Fruit fly (Drosophila melanogaster) whole organism, embryonic: ENCODE results near the gene CG34296.
A peak's percentile ranks its signal among the peaks of the same experiment; 100 is the strongest.

Source experiments
- Asciz ChIP-seq: fragments of 200-800 bp; sonication (Bioruptor generic); optimal IDR thresholded peaks from 2 replicates; lab custom pipeline; 2017; ENCODE audit warnings: missing biosample characterization, mild to moderate bottlenecking, missing genetic modification characterization, missing genetic modification reagents
- Bgb ChIP-seq: fragments of 200-800 bp; sonication (Bioruptor generic); IDR thresholded peaks from 2 replicates; pipeline ENCODE4 v1.3.6; 2022; ENCODE audit warnings: missing biosample characterization, missing genetic modification characterization; ENCODE audit not compliant: partially characterized antibody
- CG10209 ChIP-seq: fragments of 200-800 bp; sonication (Bioruptor generic); optimal IDR thresholded peaks from 3 replicates; lab custom pipeline; 2017; ENCODE audit warnings: missing biosample characterization, mild to moderate bottlenecking, missing genetic modification characterization, missing genetic modification reagents
- CG10462 ChIP-seq: fragments of 200-800 bp; sonication (Bioruptor generic); optimal IDR thresholded peaks from 2 replicates; lab custom pipeline; 2016; ENCODE audit warnings: missing biosample characterization, missing genetic modification characterization
- CG11696 ChIP-seq: fragments of 200-800 bp; sonication (Bioruptor generic); IDR thresholded peaks from 2 replicates; pipeline ENCODE4 v1.3.6; 2022; ENCODE audit warnings: missing biosample characterization, missing genetic modification characterization
- CG13123 ChIP-seq: fragments of 200-800 bp; sonication (Bioruptor generic); optimal IDR thresholded peaks from 2 replicates; lab custom pipeline; 2016; ENCODE audit warnings: missing biosample characterization, missing genetic modification characterization
- CG14965 ChIP-seq: fragments of 200-800 bp; sonication (Bioruptor generic); optimal IDR thresholded peaks from 2 replicates; lab custom pipeline; 2016; ENCODE audit warnings: missing biosample characterization, missing genetic modification characterization, borderline replicate concordance
- CG17359 ChIP-seq: fragments of 200-800 bp; sonication (Bioruptor generic); optimal IDR thresholded peaks from 3 replicates; lab custom pipeline; 2018; ENCODE audit warnings: missing biosample characterization, mild to moderate bottlenecking, missing genetic modification characterization, moderate library complexity
- CG30403 ChIP-seq: fragments of 200-800 bp; sonication (Bioruptor generic); optimal IDR thresholded peaks from 3 replicates; lab custom pipeline; 2016; ENCODE audit warnings: missing biosample characterization, missing genetic modification characterization
- CG31365 ChIP-seq: fragments of 200-800 bp; sonication (Bioruptor generic); optimal IDR thresholded peaks from 2 replicates; lab custom pipeline; 2018; ENCODE audit warnings: missing biosample characterization, mild to moderate bottlenecking, missing genetic modification characterization
- CG32532 ChIP-seq: fragments of 200-800 bp; sonication (Bioruptor generic); IDR thresholded peaks from 2 replicates; pipeline ENCODE4 v1.3.6; 2022; ENCODE audit warnings: missing biosample characterization, missing genetic modification characterization
- CG33213 ChIP-seq: fragments of 200-800 bp; sonication (Bioruptor generic); optimal IDR thresholded peaks from 3 replicates; lab custom pipeline; 2016; ENCODE audit warnings: missing biosample characterization, missing genetic modification characterization
- CG3995 ChIP-seq: fragments of 200-800 bp; sonication (Bioruptor generic); optimal IDR thresholded peaks from 3 replicates; lab custom pipeline; 2016; ENCODE audit warnings: missing biosample characterization, missing genetic modification characterization
- CG4328 ChIP-seq: fragments of 200-800 bp; sonication (Bioruptor generic); optimal IDR thresholded peaks from 3 replicates; lab custom pipeline; 2017; ENCODE audit warnings: missing biosample characterization, missing genetic modification reagents, missing genetic modification characterization
- CG4360 ChIP-seq: fragments of 200-800 bp; sonication (Bioruptor generic); IDR thresholded peaks from 2 replicates; pipeline ENCODE4 v1.3.6; 2022; ENCODE audit warnings: missing biosample characterization, missing genetic modification characterization
- CG6765 ChIP-seq: fragments of 200-800 bp; sonication (Bioruptor generic); optimal IDR thresholded peaks from 3 replicates; lab custom pipeline; 2017; ENCODE audit warnings: missing biosample characterization, mild to moderate bottlenecking, missing genetic modification characterization
- CG7786 ChIP-seq: fragments of 200-800 bp; sonication (Bioruptor generic); optimal IDR thresholded peaks from 2 replicates; lab custom pipeline; 2016; ENCODE audit warnings: missing biosample characterization, missing genetic modification characterization
- CG8089 ChIP-seq: fragments of 200-800 bp; sonication (Bioruptor generic); optimal IDR thresholded peaks from 3 replicates; lab custom pipeline; 2016; ENCODE audit warnings: missing biosample characterization, missing genetic modification characterization
- CG9932 ChIP-seq: fragments of 200-800 bp; sonication (Bioruptor generic); IDR thresholded peaks from 2 replicates; pipeline ENCODE4 v1.3.6; 2022; ENCODE audit warnings: missing biosample characterization, missing genetic modification characterization
- Doc2 ChIP-seq: fragments of 200-800 bp; sonication (Bioruptor generic); IDR thresholded peaks from 2 replicates; pipeline ENCODE4 v1.3.6; 2022; ENCODE audit warnings: missing biosample characterization, missing genetic modification characterization
- Ets65A ChIP-seq: fragments of 200-800 bp; sonication (Bioruptor generic); peaks from one replicate; lab custom pipeline; 2016; ENCODE audit warnings: missing biosample characterization, missing genetic modification characterization
- Lpt ChIP-seq: fragments of >200 bp; optimal IDR thresholded peaks from 2 replicates; lab custom pipeline; 2018; ENCODE audit warnings: missing biosample characterization, missing genetic modification characterization
- MBD-R2 ChIP-seq: fragments of 200-800 bp; sonication (Bioruptor generic); IDR thresholded peaks from 2 replicates; pipeline ENCODE4 v1.3.6; 2022; ENCODE audit warnings: missing biosample characterization, missing genetic modification characterization
- Max ChIP-seq: fragments of 200-800 bp; sonication (Bioruptor generic); optimal IDR thresholded peaks from 2 replicates; lab custom pipeline; 2016; ENCODE audit warnings: missing biosample characterization, mild to moderate bottlenecking, missing genetic modification characterization
- Med ChIP-seq: fragments of 200-800 bp; sonication (Bioruptor generic); peaks from one replicate; lab custom pipeline; 2016; ENCODE audit warnings: missing biosample characterization, missing genetic modification characterization, mild to moderate bottlenecking, inconsistent platforms, moderate library complexity
- NFAT ChIP-seq: fragments of 200-800 bp; sonication (Bioruptor generic); IDR thresholded peaks from 2 replicates; pipeline ENCODE4 v1.3.6; 2022; ENCODE audit warnings: missing biosample characterization, missing genetic modification characterization
- Nf-YB ChIP-seq: fragments of 200-800 bp; sonication (Bioruptor generic); optimal IDR thresholded peaks from 3 replicates; lab custom pipeline; 2019; ENCODE audit warnings: missing biosample characterization, mild to moderate bottlenecking, missing genetic modification characterization, moderate library complexity
- Optix ChIP-seq: fragments of 200-800 bp; sonication (Bioruptor generic); IDR thresholded peaks from 3 replicates; pipeline ENCODE4 v1.3.6; 2022; ENCODE audit warnings: missing biosample characterization, missing genetic modification characterization
- Rfx ChIP-seq: fragments of 200-800 bp; sonication (Bioruptor generic); IDR thresholded peaks from 2 replicates; pipeline ENCODE4 v1.3.6; 2022; ENCODE audit warnings: missing biosample characterization, missing genetic modification characterization
- bcd ChIP-seq: fragments of 200-800 bp; sonication (Bioruptor generic); optimal IDR thresholded peaks from 2 replicates; lab custom pipeline; 2017; ENCODE audit warnings: missing biosample characterization, mild to moderate bottlenecking, missing genetic modification characterization
- br ChIP-seq: fragments of >200 bp; optimal IDR thresholded peaks from 2 replicates; lab custom pipeline; 2017
- cad ChIP-seq: fragments of >200 bp; optimal IDR thresholded peaks from 2 replicates; lab custom pipeline; 2017; ENCODE audit warnings: missing biosample characterization, missing genetic modification characterization
- chif ChIP-seq, 2 experiments: fragments of 200-800 bp; sonication (Bioruptor generic); optimal IDR thresholded peaks; 3 replicates each; lab custom pipeline; 2016; ENCODE audit warnings: missing biosample characterization in 2 of 2, missing genetic modification characterization in 2 of 2
- chn ChIP-seq: fragments of 200-800 bp; sonication (Bioruptor generic); optimal IDR thresholded peaks from 2 replicates; lab custom pipeline; 2016; ENCODE audit warnings: missing biosample characterization, missing genetic modification characterization
- crc ChIP-seq: fragments of 200-800 bp; sonication (Bioruptor generic); optimal IDR thresholded peaks from 2 replicates; lab custom pipeline; 2016; ENCODE audit warnings: missing biosample characterization, missing genetic modification characterization
- crol ChIP-seq: fragments of 200-800 bp; sonication (Bioruptor generic); IDR thresholded peaks from 2 replicates; pipeline ENCODE4 v1.3.6; 2022; ENCODE audit warnings: missing biosample characterization, missing genetic modification characterization
- cwo ChIP-seq: fragments of 200-800 bp; sonication (Bioruptor generic); optimal IDR thresholded peaks from 3 replicates; lab custom pipeline; 2017; ENCODE audit warnings: missing biosample characterization, missing genetic modification characterization, mild to moderate bottlenecking, moderate library complexity, missing genetic modification reagents
- exex ChIP-seq: fragments of 200-800 bp; sonication (Bioruptor generic); optimal IDR thresholded peaks from 4 replicates; lab custom pipeline; 2018; ENCODE audit warnings: missing biosample characterization, mild to moderate bottlenecking, missing genetic modification characterization, moderate library complexity
- fd3F ChIP-seq: fragments of 200-800 bp; sonication (Bioruptor generic); optimal IDR thresholded peaks from 2 replicates; lab custom pipeline; 2018; ENCODE audit warnings: missing biosample characterization, mild to moderate bottlenecking, missing genetic modification characterization, moderate library complexity
- fru ChIP-seq: fragments of >200 bp; optimal IDR thresholded peaks from 2 replicates; lab custom pipeline; 2017
- h ChIP-seq: fragments of >200 bp; optimal IDR thresholded peaks from 2 replicates; lab custom pipeline; 2017
- ind ChIP-seq: fragments of 200-800 bp; sonication (Bioruptor generic); optimal IDR thresholded peaks from 3 replicates; lab custom pipeline; 2016; ENCODE audit warnings: missing biosample characterization, missing genetic modification characterization
- kay ChIP-seq: fragments of 200-800 bp; sonication (Bioruptor generic); optimal IDR thresholded peaks from 2 replicates; lab custom pipeline; 2016; ENCODE audit warnings: missing biosample characterization, missing genetic modification characterization
- nmo ChIP-seq: fragments of 200-800 bp; sonication (Bioruptor generic); optimal IDR thresholded peaks from 2 replicates; lab custom pipeline; 2018; ENCODE audit warnings: missing biosample characterization, mild to moderate bottlenecking, missing genetic modification characterization, moderate library complexity
- pfk ChIP-seq: fragments of 200-800 bp; sonication (Bioruptor generic); optimal IDR thresholded peaks from 2 replicates; lab custom pipeline; 2018; ENCODE audit warnings: missing biosample characterization, mild to moderate bottlenecking, missing genetic modification characterization, moderate library complexity
- pnt ChIP-seq: fragments of 200-800 bp; sonication (Bioruptor generic); optimal IDR thresholded peaks from 3 replicates; lab custom pipeline; 2016; ENCODE audit warnings: missing biosample characterization, missing genetic modification characterization
- pzg ChIP-seq: fragments of 200-800 bp; sonication (Bioruptor generic); optimal IDR thresholded peaks from 3 replicates; lab custom pipeline; 2018; ENCODE audit warnings: missing biosample characterization, mild to moderate bottlenecking, missing genetic modification characterization, moderate library complexity
- sens ChIP-seq: fragments of 200-800 bp; sonication (Bioruptor generic); peaks from one replicate; lab custom pipeline; 2016; ENCODE audit warnings: missing biosample characterization, missing genetic modification characterization
- slou ChIP-seq: fragments of 200-800 bp; sonication (Bioruptor generic); optimal IDR thresholded peaks from 3 replicates; lab custom pipeline; 2016; ENCODE audit warnings: missing biosample characterization, missing genetic modification characterization
- sr ChIP-seq: fragments of 200-800 bp; sonication (Bioruptor generic); IDR thresholded peaks from 3 replicates; pipeline ENCODE4 v1.3.6; 2022; ENCODE audit warnings: missing biosample characterization, missing genetic modification characterization
- sug ChIP-seq: fragments of 200-800 bp; optimal IDR thresholded peaks from 2 replicates; lab custom pipeline; 2019; ENCODE audit warnings: missing biosample characterization, mild to moderate bottlenecking, missing genetic modification characterization, moderate library complexity
- trh ChIP-seq: fragments of 200-800 bp; sonication (Bioruptor generic); optimal IDR thresholded peaks from 2 replicates; lab custom pipeline; 2016; ENCODE audit warnings: missing biosample characterization, missing genetic modification characterization

CG34296 gene

dm6 chr3R:29716043-29716781 is 6.1 kb upstream of the CG34296 start:
- TF ChIP-seq fd3F (no peak), Ets65A (no peak), CG3995 (GFP tag; lab: Kevin White, UChicago) (no peak), sug (tag; lab: Kevin White, UChicago) (no peak), br (lab: Kevin White, UChicago) (no peak), chn (GFP tag; lab: Kevin White, UChicago) (no peak), chif (GFP tag; optimal IDR thresholded peaks at IDR 0.05; lab: Kevin White, UChicago) (no peak), cwo (GFP tag; lab: Kevin White, UChicago) (no peak), CG4360 (GFP tag; lab: Robert Waterston, UW) (no peak), CG13123 (GFP tag; lab: Kevin White, UChicago) (no peak), CG4328 (GFP tag; lab: Kevin White, UChicago) (no peak), MBD-R2 (GFP tag; lab: Robert Waterston, UW) (no peak), CG14965 (GFP tag; lab: Kevin White, UChicago) (peak; percentile 78), Lpt (GFP tag; lab: Kevin White, UChicago) (peak; percentile 93), CG17359 (tag; lab: Kevin White, UChicago) (no peak), CG7786 (GFP tag; lab: Kevin White, UChicago) (no peak), sens (GFP tag; lab: Kevin White, UChicago) (peak; percentile 46), kay (no peak), CG11696 (no peak), Bgb (GFP tag; lab: Robert Waterston, UW) (no peak), pfk (GFP tag; lab: Kevin White, UChicago) (no peak), sr (GFP tag; lab: Robert Waterston, UW) (no peak), Max (GFP tag; lab: Kevin White, UChicago) (no peak), CG31365 (no peak), trh (GFP tag; lab: Kevin White, UChicago) (no peak), CG10462 (GFP tag; lab: Kevin White, UChicago) (no peak), CG33213 (GFP tag; lab: Kevin White, UChicago) (no peak), exex (no peak), fru (lab: Kevin White, UChicago) (no peak), ind (GFP tag; lab: Kevin White, UChicago) (no peak), Asciz (no peak), Doc2 (no peak), Med (peak; percentile 48), CG8089 (GFP tag; lab: Kevin White, UChicago) (no peak), crol (GFP tag; lab: Robert Waterston, UW) (no peak), CG32532 (GFP tag; lab: Robert Waterston, UW) (peak; percentile 20; the same call in 1 of the 2 replicates), Optix (GFP tag; lab: Robert Waterston, UW) (no peak), CG6765 (GFP tag; lab: Kevin White, UChicago) (no peak), CG9932 (GFP tag; lab: Robert Waterston, UW) (no peak), CG10209 (GFP tag; lab: Kevin White, UChicago) (no peak), crc (GFP tag; lab: Kevin White, UChicago) (no peak), pzg (no peak), NFAT (GFP tag; lab: Robert Waterston, UW) (no peak), Nf-YB (GFP tag; lab: Kevin White, UChicago) (no peak), bcd (no peak), pnt (GFP tag; lab: Kevin White, UChicago) (no peak), h (lab: Kevin White, UChicago) (peak; percentile 70), cad (GFP tag; lab: Kevin White, UChicago) (no peak), slou (no peak), CG30403 (GFP tag; lab: Kevin White, UChicago) (no peak), Rfx (GFP tag; lab: Robert Waterston, UW) (0 out of 2 replicates have a peak, but pooled peaks have one; percentile 13), nmo (GFP tag; lab: Kevin White, UChicago) (no peak)
